Worm (Caenorhabditis elegans): Measurements from ENCODE around the gene E02C12.10.

E02C12.10 gene

ce11 chrV:9375378-9375777 lies 2.8 kb downstream of the E02C12.10 start, which contains the start of gene E02C12.9:
Gene E02C12.9, minus strand, starts transcription at chrV:9375478.
- TF ChIP-seq mls-2 (tag; optimal IDR thresholded peaks at IDR 0.05) (no peak), lin-32 (GFP tag; optimal IDR thresholded peaks at IDR 0.05) (no peak), lin-13 (tag; optimal IDR thresholded peaks at IDR 0.05) (no peak), sptf-1 (tag; optimal IDR thresholded peaks at IDR 0.05) (no peak), pha-4 (tag; optimal IDR thresholded peaks at IDR 0.05) (no peak), snpc-4 (tag; optimal IDR thresholded peaks at IDR 0.05) (no peak), cnd-1 (tag; optimal IDR thresholded peaks at IDR 0.05) (no peak), nhr-12 (tag; optimal IDR thresholded peaks at IDR 0.05) (no peak), unc-120 (tag; optimal IDR thresholded peaks at IDR 0.05; ENCODE audit: poor library complexity, severe bottlenecking) (no peak), hlh-1 (tag; optimal IDR thresholded peaks at IDR 0.05) (no peak), M03D4.4 (tag; optimal IDR thresholded peaks at IDR 0.05) (no peak), ceh-39 (tag; optimal IDR thresholded peaks at IDR 0.05) (no peak), mep-1 (tag; optimal IDR thresholded peaks at IDR 0.05) (no peak), nhr-76 (tag; optimal IDR thresholded peaks at IDR 0.05) (no peak), unc-39 (tag; optimal IDR thresholded peaks at IDR 0.05) (no peak), elt-1 (tag; optimal IDR thresholded peaks at IDR 0.05; ENCODE audit: borderline replicate concordance, insufficient read depth) (no peak), elt-3 (tag; optimal IDR thresholded peaks at IDR 0.05) (no peak), ceh-43 (GFP tag; optimal IDR thresholded peaks at IDR 0.05) (no peak), bed-3 (GFP tag; optimal IDR thresholded peaks at IDR 0.05) (no peak)

- TF ChIP-seq unc-39 (tag; optimal IDR thresholded peaks at IDR 0.05) (no peak), mab-5 (tag; optimal IDR thresholded peaks at IDR 0.05) (no peak), ceh-43 (GFP tag; optimal IDR thresholded peaks at IDR 0.05) (no peak), elt-1 (tag; optimal IDR thresholded peaks at IDR 0.05; ENCODE audit: borderline replicate concordance, insufficient read depth) (no peak), ces-1 (GFP tag; optimal IDR thresholded peaks at IDR 0.05) (no peak), sem-2 (GFP tag; optimal IDR thresholded peaks at IDR 0.05) (no peak), lin-32 (GFP tag; optimal IDR thresholded peaks at IDR 0.05) (no peak), ztf-11 (tag; optimal IDR thresholded peaks at IDR 0.05) (no peak), lin-13 (tag; optimal IDR thresholded peaks at IDR 0.05) (no peak), blmp-1 (tag; optimal IDR thresholded peaks at IDR 0.05) (no peak), unc-62 (GFP tag; optimal IDR thresholded peaks at IDR 0.05) (no peak), cnd-1 (tag; optimal IDR thresholded peaks at IDR 0.05) (no peak)
Measured at ce11 chrV:9373473-9373872, 4.7 kb downstream of the E02C12.10 start, which contains the start of gene E02C12.8. Gene E02C12.8, minus strand, starts transcription at chrV:9373613.

- TF ChIP-seq snpc-4 (tag; optimal IDR thresholded peaks at IDR 0.05), result no peak
- TF ChIP-seq flh-1 (GFP tag; optimal IDR thresholded peaks at IDR 0.05), result no peak
Measured at ce11 chrV:9370986-9371385, 7.2 kb downstream of the E02C12.10 start, which contains the start of gene E02C12.6. Gene E02C12.6, minus strand, starts transcription at chrV:9371086.

- no peak for TF ChIP-seq unc-39 (tag; optimal IDR thresholded peaks at IDR 0.05)
- TF ChIP-seq mab-5 (tag; optimal IDR thresholded peaks at IDR 0.05), result no peak
- TF ChIP-seq M03D4.4 (tag; optimal IDR thresholded peaks at IDR 0.05), result no peak
- no peak for TF ChIP-seq nhr-76 (tag; optimal IDR thresholded peaks at IDR 0.05)
- TF ChIP-seq sptf-1 (tag; optimal IDR thresholded peaks at IDR 0.05), result no peak
- TF ChIP-seq zip-8 (tag; optimal IDR thresholded peaks at IDR 0.05), result no peak
- TF ChIP-seq bed-3 (GFP tag; optimal IDR thresholded peaks at IDR 0.05), result no peak
- TF ChIP-seq mep-1 (tag; optimal IDR thresholded peaks at IDR 0.05), result no peak
- TF ChIP-seq ceh-43 (GFP tag; optimal IDR thresholded peaks at IDR 0.05), result no peak
- TF ChIP-seq sem-2 (GFP tag; optimal IDR thresholded peaks at IDR 0.05), result no peak
- no peak for TF ChIP-seq nhr-237 (tag; optimal IDR thresholded peaks at IDR 0.05)
- TF ChIP-seq nhr-28 (tag; optimal IDR thresholded peaks at IDR 0.05), result no peak
- no peak for TF ChIP-seq ztf-11 (tag; optimal IDR thresholded peaks at IDR 0.05)
- no peak for TF ChIP-seq ceh-39 (tag; optimal IDR thresholded peaks at IDR 0.05)
- no peak for TF ChIP-seq elt-1 (tag; optimal IDR thresholded peaks at IDR 0.05; ENCODE audit: borderline replicate concordance, insufficient read depth)
- TF ChIP-seq lin-13 (tag; optimal IDR thresholded peaks at IDR 0.05), result no peak
- no peak for TF ChIP-seq drap-1 (GFP tag; optimal IDR thresholded peaks at IDR 0.05)
Measured at ce11 chrV:9359674-9360073, 18.5 kb downstream of the E02C12.10 start, which contains the start of gene gpa-3. Gene gpa-3, minus strand, starts transcription at chrV:9359774.

ce11 chrV:9356345-9356744 lies 21.9 kb downstream of the E02C12.10 start, which contains the start of gene ttr-49:
Gene ttr-49, minus strand, starts transcription at chrV:9356515.
- no peak for TF ChIP-seq ces-1 (GFP tag; optimal IDR thresholded peaks at IDR 0.05)

Data from whole organism, mixed stage, embryonic.